Worm (Caenorhabditis elegans): ENCODE data around the gene R07G3.8.

R07G3.8 gene

ce11 chrII:7618212-7618611 is 2.1 kb downstream of the R07G3.8 start:
- no peak for TF ChIP-seq nhr-237 (tag; optimal IDR thresholded peaks at IDR 0.05)
- TF ChIP-seq mep-1 (tag; optimal IDR thresholded peaks at IDR 0.05): peak; percentile 11
- 0 out of 2 replicates have a peak, but pooled peaks have one; percentile 19 for TF ChIP-seq dmd-6 (GFP tag; IDR thresholded peaks at IDR 0.05)
- TF ChIP-seq ctbp-1 (GFP tag; IDR thresholded peaks at IDR 0.05): no peak
- no peak for TF ChIP-seq pha-4 (GFP tag; IDR thresholded peaks at IDR 0.05)
- TF ChIP-seq pha-4 (tag; optimal IDR thresholded peaks at IDR 0.05): no peak
- TF ChIP-seq zip-11 (GFP tag; IDR thresholded peaks at IDR 0.05): no peak
- no peak for TF ChIP-seq aly-2 (tag; optimal IDR thresholded peaks at IDR 0.05)
- no peak for TF ChIP-seq ceh-28 (tag; optimal IDR thresholded peaks at IDR 0.05)
- TF ChIP-seq snpc-1.2 (GFP tag; IDR thresholded peaks at IDR 0.05): no peak
- no peak for TF ChIP-seq dpl-1 (GFP tag; optimal IDR thresholded peaks at IDR 0.05)
- TF ChIP-seq lsy-2 (tag; optimal IDR thresholded peaks at IDR 0.05): peak; percentile 4 to 23
- TF ChIP-seq ztf-7 (tag; optimal IDR thresholded peaks at IDR 0.05): no peak
- peak; percentile 92 for TF ChIP-seq pqm-1 (tag; optimal IDR thresholded peaks at IDR 0.05)
- no peak for TF ChIP-seq mxl-2 (GFP tag; conservative IDR thresholded peaks at IDR 0.05)
- no peak for TF ChIP-seq daf-16 (GFP tag; optimal IDR thresholded peaks at IDR 0.05)
- TF ChIP-seq daf-16 (tag; optimal IDR thresholded peaks at IDR 0.05): peak; percentile 18
- peak; percentile 72 for TF ChIP-seq nhr-28 (tag; optimal IDR thresholded peaks at IDR 0.05)
- TF ChIP-seq aha-1 (tag): peak; percentile 63

- TF ChIP-seq lsy-2 (tag; optimal IDR thresholded peaks at IDR 0.05): peak in 1 of 2 experiments; percentile 6
- TF ChIP-seq ceh-44 (GFP tag; IDR thresholded peaks at IDR 0.05): no peak
Measured at ce11 chrII:7616141-7616540, 4.2 kb downstream of the R07G3.8 start, which contains the start of gene cdc-42. cdc-42 (plus strand) TSS chrII:7616452.

ce11 chrII:7615318-7615891 is 4.9 kb downstream of the R07G3.8 start:
- TF ChIP-seq lin-38 (GFP tag; IDR thresholded peaks at IDR 0.05) (peak; percentile 35; the same call in 1 of the 2 replicates), ama-1 (optimal IDR thresholded peaks at IDR 0.05) (peak; percentile 62), mes-2 (tag; optimal IDR thresholded peaks at IDR 0.05; ENCODE audit: poor library complexity, severe bottlenecking) (peak; percentile 70), hlh-11 (tag; optimal IDR thresholded peaks at IDR 0.05) (peak; percentile 12), hmg-1.1 (GFP tag; IDR thresholded peaks at IDR 0.05) (peak; percentile 47; the same call in 1 of the 2 replicates), dve-1 (tag; optimal IDR thresholded peaks at IDR 0.05; ENCODE audit: insufficient read depth) (peak; percentile 46), ceh-20 (GFP tag; IDR thresholded peaks at IDR 0.05) (no peak), daf-16 (GFP tag; optimal IDR thresholded peaks at IDR 0.05) (no peak), daf-16 (tag; optimal IDR thresholded peaks at IDR 0.05) (peak; percentile 19), ZK337.2 (GFP tag; IDR thresholded peaks at IDR 0.05) (no peak), set-16 (GFP tag; IDR thresholded peaks at IDR 0.05) (no peak), lsy-2 (tag; optimal IDR thresholded peaks at IDR 0.05) (peak in 1 of 2 experiments; percentile 35), mep-1 (tag; optimal IDR thresholded peaks at IDR 0.05) (peak; percentile 44)

ce11 chrII:7614334-7614733 is 6.0 kb downstream of the R07G3.8 start:
- TF ChIP-seq nhr-10 (tag; optimal IDR thresholded peaks at IDR 0.05): no peak
- TF ChIP-seq hlh-11 (tag; optimal IDR thresholded peaks at IDR 0.05): peak; percentile 21
- peak; percentile 47 for TF ChIP-seq aha-1 (tag)

ce11 chrII:7613241-7613782 is 7.0 kb downstream of the R07G3.8 start, which contains the start of the genes oig-4 and R07G3.7:
oig-4 (plus strand) TSS chrII:7613541.
R07G3.7 (minus strand) TSS chrII:7613732.
- TF ChIP-seq Y5F2A.4 (GFP tag; optimal IDR thresholded peaks at IDR 0.05) (no peak), skn-1 (tag; optimal IDR thresholded peaks at IDR 0.05) (no peak), ZK546.5 (tag; optimal IDR thresholded peaks at IDR 0.05) (no peak), ama-1 (optimal IDR thresholded peaks at IDR 0.05) (no peak), dmd-8 (GFP tag; IDR thresholded peaks at IDR 0.05) (no peak), zag-1 (tag; optimal IDR thresholded peaks at IDR 0.05) (no peak), Y48G9A.11 (GFP tag; IDR thresholded peaks at IDR 0.05) (no peak), lsy-2 (tag; optimal IDR thresholded peaks at IDR 0.05) (no peak), jun-1 (tag; optimal IDR thresholded peaks at IDR 0.05) (no peak), nhr-41 (GFP tag; IDR thresholded peaks at IDR 0.05) (no peak), ceh-44 (GFP tag; IDR thresholded peaks at IDR 0.05) (no peak), lin-39 (tag; optimal IDR thresholded peaks at IDR 0.05) (no peak), tra-1 (GFP tag; IDR thresholded peaks at IDR 0.05) (no peak), Y105C5A.15 (GFP tag; IDR thresholded peaks at IDR 0.05) (no peak), aly-2 (tag; optimal IDR thresholded peaks at IDR 0.05) (no peak), nhr-77 (tag; optimal IDR thresholded peaks at IDR 0.05) (no peak), egl-43 (GFP tag; IDR thresholded peaks at IDR 0.05) (no peak), ceh-28 (tag; optimal IDR thresholded peaks at IDR 0.05) (no peak), hlh-11 (tag; optimal IDR thresholded peaks at IDR 0.05) (no peak), madf-9 (GFP tag; conservative IDR thresholded peaks at IDR 0.05) (no peak)
